Fruit fly (Drosophila melanogaster) whole organism, embryonic: Measurements from ENCODE around the gene eas.
A peak's percentile ranks its signal among the peaks of the same experiment; 100 is the strongest.

Experiments
- Atf-2 ChIP-seq: fragments of 200-800 bp; sonication (Bioruptor generic); optimal IDR thresholded peaks from 2 replicates; lab custom pipeline; 2016; ENCODE audit warnings: missing biosample characterization, missing genetic modification characterization
- CG11456 ChIP-seq: fragments of 200-800 bp; sonication (Bioruptor generic); IDR thresholded peaks from 3 replicates; pipeline ENCODE4 v1.3.6; 2022; ENCODE audit warnings: missing biosample characterization, missing genetic modification characterization
- CG14965 ChIP-seq: fragments of 200-800 bp; sonication (Bioruptor generic); optimal IDR thresholded peaks from 2 replicates; lab custom pipeline; 2016; ENCODE audit warnings: missing biosample characterization, missing genetic modification characterization, borderline replicate concordance
- CG18619 ChIP-seq: fragments of 200-800 bp; sonication (Bioruptor generic); optimal IDR thresholded peaks from 3 replicates; lab custom pipeline; 2017; ENCODE audit warnings: missing biosample characterization, mild to moderate bottlenecking, missing genetic modification characterization
- HLH4C ChIP-seq: fragments of 200-800 bp; sonication (Bioruptor generic); IDR thresholded peaks from 3 replicates; pipeline ENCODE4 v1.3.6; 2022; ENCODE audit warnings: missing biosample characterization, missing genetic modification characterization; ENCODE audit not compliant: partially characterized antibody
- Rfx ChIP-seq: fragments of 200-800 bp; sonication (Bioruptor generic); IDR thresholded peaks from 2 replicates; pipeline ENCODE4 v1.3.6; 2022; ENCODE audit warnings: missing biosample characterization, missing genetic modification characterization
- az2 ChIP-seq: fragments of 200-800 bp; sonication (Bioruptor generic); optimal IDR thresholded peaks from 3 replicates; lab custom pipeline; 2016; ENCODE audit warnings: missing biosample characterization, missing genetic modification characterization
- cas ChIP-seq: fragments of 200-800 bp; sonication (Bioruptor generic); IDR thresholded peaks from 2 replicates; pipeline ENCODE4 v1.3.6; 2022; ENCODE audit warnings: missing biosample characterization, missing genetic modification characterization
- dan ChIP-seq: fragments of 200-800 bp; sonication (Bioruptor generic); IDR thresholded peaks from 2 replicates; pipeline ENCODE4 v1.3.6; 2022; ENCODE audit warnings: missing biosample characterization, missing genetic modification characterization
- en ChIP-seq: fragments of 200-800 bp; sonication (Bioruptor generic); optimal IDR thresholded peaks from 2 replicates; lab custom pipeline; 2016; ENCODE audit warnings: missing biosample characterization, missing genetic modification characterization
- nerfin-2 ChIP-seq: fragments of 200-800 bp; sonication (Bioruptor generic); IDR thresholded peaks from 2 replicates; pipeline ENCODE4 v1.3.6; 2022; ENCODE audit warnings: missing biosample characterization, missing genetic modification characterization; ENCODE audit not compliant: partially characterized antibody
- trh ChIP-seq: fragments of 200-800 bp; sonication (Bioruptor generic); optimal IDR thresholded peaks from 2 replicates; lab custom pipeline; 2016; ENCODE audit warnings: missing biosample characterization, missing genetic modification characterization

DNA sequence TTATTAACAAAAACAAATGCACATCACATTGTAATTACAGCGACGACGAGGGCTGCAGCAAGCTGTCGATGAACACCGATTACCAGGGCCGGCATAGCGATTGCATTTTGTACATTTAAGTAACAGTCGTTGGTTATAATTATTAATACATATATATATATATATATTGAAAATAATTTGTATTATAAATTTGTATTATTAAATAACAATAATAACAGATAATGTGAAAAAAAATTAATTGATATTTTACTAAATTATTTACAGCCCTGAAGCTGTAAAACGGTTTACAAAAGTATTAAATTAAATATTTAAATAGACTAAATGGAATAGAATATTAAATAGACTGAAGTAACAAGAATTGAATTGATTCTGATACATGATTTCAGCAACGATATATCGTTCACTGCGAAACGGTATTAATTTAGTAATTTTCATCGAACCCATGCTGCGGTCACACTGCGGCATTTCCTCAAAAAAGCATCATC lies 2.2 kb upstream of the eas start, which contains the start of the genes kat80 and Prosalpha4:
- peak; percentile 33; the same call in 1 of the 3 replicates for TF ChIP-seq HLH4C
- TF ChIP-seq trh (GFP tag; lab: Kevin White, UChicago), result no peak
- TF ChIP-seq en (GFP tag; lab: Kevin White, UChicago), result no peak
- no peak for TF ChIP-seq CG11456
- no peak for TF ChIP-seq Atf-2 (GFP tag; lab: Kevin White, UChicago)
- TF ChIP-seq Rfx (GFP tag; lab: Robert Waterston, UW), result 0 out of 2 replicates have a peak, but pooled peaks have one; percentile 23
- no peak for TF ChIP-seq CG14965 (GFP tag; lab: Kevin White, UChicago)
- TF ChIP-seq CG18619 (GFP tag; lab: Kevin White, UChicago), result no peak
- no peak for TF ChIP-seq dan (GFP tag; lab: Robert Waterston, UW)
- no peak for TF ChIP-seq az2
- no peak for TF ChIP-seq nerfin-2
- no peak for TF ChIP-seq cas (GFP tag; lab: Robert Waterston, UW)
